Worm (Caenorhabditis elegans): ENCODE measurements around the gene R10E11.6.

R10E11.6 gene

ce11 chrIII:9766175-9766574 lies 16.6 kb upstream of the R10E11.6 start, which contains the start of gene cbp-1:
TSS of gene cbp-1 (plus strand) at chrIII:9766509.
- TF ChIP-seq nfya-1 (tag; optimal IDR thresholded peaks at IDR 0.05) (peak; percentile 57), ceh-48 (tag; optimal IDR thresholded peaks at IDR 0.05) (peak; percentile 86), ceh-31 (tag; optimal IDR thresholded peaks at IDR 0.05) (peak; percentile 41), syd-9 (tag; optimal IDR thresholded peaks at IDR 0.05) (no peak), hlh-6 (tag; optimal IDR thresholded peaks at IDR 0.05) (no peak), pax-1 (tag; optimal IDR thresholded peaks at IDR 0.05) (peak; percentile 13), unc-55 (GFP tag; optimal IDR thresholded peaks at IDR 0.05) (peak; percentile 32)

ce11 chrIII:9767095-9767494 lies 15.7 kb upstream of the R10E11.6 start:
- TF ChIP-seq hlh-6 (tag; optimal IDR thresholded peaks at IDR 0.05) = no peak
- no peak for TF ChIP-seq sox-2 (GFP tag; IDR thresholded peaks at IDR 0.05)
- TF ChIP-seq lim-6 (tag; optimal IDR thresholded peaks at IDR 0.05) = no peak
- no peak for TF ChIP-seq ceh-9 (tag; optimal IDR thresholded peaks at IDR 0.05)
- TF ChIP-seq nhr-232 (tag; optimal IDR thresholded peaks at IDR 0.05) = no peak
- peak; percentile 43 for TF ChIP-seq ref-2 (tag; optimal IDR thresholded peaks at IDR 0.05)
- no peak for TF ChIP-seq F13H6.1 (tag; optimal IDR thresholded peaks at IDR 0.05)
- TF ChIP-seq mec-3 (tag; optimal IDR thresholded peaks at IDR 0.05; ENCODE audit: borderline replicate concordance) = peak; percentile 37

ce11 chrIII:9768023-9768422 lies 14.8 kb upstream of the R10E11.6 start:
- TF ChIP-seq hlh-8 (tag; optimal IDR thresholded peaks at IDR 0.05) = no peak
- TF ChIP-seq pat-9 (tag; optimal IDR thresholded peaks at IDR 0.05) = no peak
- no peak for TF ChIP-seq K09A11.1 (tag; optimal IDR thresholded peaks at IDR 0.05; ENCODE audit: insufficient read depth)
- no peak for TF ChIP-seq eyg-1 (tag; optimal IDR thresholded peaks at IDR 0.05)
- no peak for TF ChIP-seq ceh-45 (GFP tag; IDR thresholded peaks at IDR 0.05)
- TF ChIP-seq odd-2 (tag; optimal IDR thresholded peaks at IDR 0.05) = no peak
- TF ChIP-seq fax-1 (tag; optimal IDR thresholded peaks at IDR 0.05) = no peak
- no peak for TF ChIP-seq K02D7.2 (tag; optimal IDR thresholded peaks at IDR 0.05)
- no peak for TF ChIP-seq ref-2 (tag; optimal IDR thresholded peaks at IDR 0.05)
- TF ChIP-seq gmeb-2 (tag; optimal IDR thresholded peaks at IDR 0.05) = no peak
- no peak for TF ChIP-seq ceh-6 (GFP tag; optimal IDR thresholded peaks at IDR 0.05)

- TF ChIP-seq unc-3 (GFP tag; conservative IDR thresholded peaks at IDR 0.05) (no peak), unc-3 (tag; optimal IDR thresholded peaks at IDR 0.05) (no peak), T23F11.4 (GFP tag; optimal IDR thresholded peaks at IDR 0.05) (no peak), hlh-6 (tag; optimal IDR thresholded peaks at IDR 0.05) (no peak), pax-1 (tag; optimal IDR thresholded peaks at IDR 0.05) (no peak), sox-4 (tag; optimal IDR thresholded peaks at IDR 0.05) (no peak), ceh-34 (tag; optimal IDR thresholded peaks at IDR 0.05) (no peak), ztf-16 (tag; optimal IDR thresholded peaks at IDR 0.05) (no peak), ref-2 (tag; optimal IDR thresholded peaks at IDR 0.05) (no peak), ceh-18 (tag; optimal IDR thresholded peaks at IDR 0.05) (no peak), pag-3 (tag; optimal IDR thresholded peaks at IDR 0.05; ENCODE audit: borderline replicate concordance) (no peak), madf-2 (tag; optimal IDR thresholded peaks at IDR 0.05) (no peak), ceh-31 (tag; optimal IDR thresholded peaks at IDR 0.05) (no peak), ceh-6 (GFP tag; optimal IDR thresholded peaks at IDR 0.05) (no peak), pros-1 (tag; optimal IDR thresholded peaks at IDR 0.05) (no peak), ceh-19 (GFP tag; optimal IDR thresholded peaks at IDR 0.05) (no peak), elt-2 (tag; optimal IDR thresholded peaks at IDR 0.05) (no peak), pha-2 (tag; optimal IDR thresholded peaks at IDR 0.05) (no peak), ets-4 (tag; optimal IDR thresholded peaks at IDR 0.05) (no peak), ceh-22 (tag; optimal IDR thresholded peaks at IDR 0.05) (no peak)
Measured at ce11 chrIII:9770590-9770989, 12.2 kb upstream of the R10E11.6 start.

Data from whole organism, late embryonic.